Worm (Caenorhabditis elegans) whole organism, L4 larva: ENCODE measurements around the gene F22H10.1.

Experiments used
- R02D3.7 ChIP-seq: fragments of 150-350 bp; sonication (generic microtip); optimal IDR thresholded peaks from 3 replicates; lab custom pipeline; 2014; ENCODE audit warnings: missing biosample characterization, missing genetic modification characterization
- ceh-32 ChIP-seq: sonication (generic microtip); optimal IDR thresholded peaks from 2 replicates; lab custom pipeline; 2016; ENCODE audit warnings: mild to moderate bottlenecking, missing genetic modification characterization, missing compliant biosample characterization; ENCODE audit not compliant: poor library complexity
- lsy-2 ChIP-seq, 2 experiments: fragments of 150-350 bp in 1 of 2; sonication (generic microtip) in 1 of 2; optimal IDR thresholded peaks; 2 replicates each; lab custom pipeline; 2014 to 2017; ENCODE audit warnings: missing biosample characterization in 2 of 2, missing genetic modification characterization in 2 of 2
- nhr-11 ChIP-seq: fragments of 150-350 bp; optimal IDR thresholded peaks from 2 replicates; lab custom pipeline; 2014; ENCODE audit warnings: missing biosample characterization, missing genetic modification characterization
- nhr-237 ChIP-seq: sonication (generic microtip); optimal IDR thresholded peaks from 2 replicates; lab custom pipeline; 2017; ENCODE audit warnings: missing biosample characterization, missing genetic modification characterization
- nhr-25 ChIP-seq: sonication (generic microtip); optimal IDR thresholded peaks from 2 replicates; lab custom pipeline; 2017; ENCODE audit warnings: missing genetic modification characterization, mild to moderate bottlenecking, missing compliant biosample characterization, antibody characterized with exemption, moderate library complexity, borderline replicate concordance; ENCODE audit not compliant: insufficient read depth
- skn-1 ChIP-seq: fragments of 150-350 bp; optimal IDR thresholded peaks from 2 replicates; lab custom pipeline; 2014; ENCODE audit warnings: missing biosample characterization, missing genetic modification characterization
- zag-1 ChIP-seq: fragments of 150-350 bp; optimal IDR thresholded peaks from 2 replicates; lab custom pipeline; 2014; ENCODE audit warnings: missing biosample characterization, missing genetic modification characterization
- zip-11 ChIP-seq: fragments of 200-800 bp; sonication (Bioruptor generic); IDR thresholded peaks from 2 replicates; pipeline ENCODE4 v1.3.6; 2022; ENCODE audit warnings: missing genetic modification characterization, missing compliant biosample characterization

DNA sequence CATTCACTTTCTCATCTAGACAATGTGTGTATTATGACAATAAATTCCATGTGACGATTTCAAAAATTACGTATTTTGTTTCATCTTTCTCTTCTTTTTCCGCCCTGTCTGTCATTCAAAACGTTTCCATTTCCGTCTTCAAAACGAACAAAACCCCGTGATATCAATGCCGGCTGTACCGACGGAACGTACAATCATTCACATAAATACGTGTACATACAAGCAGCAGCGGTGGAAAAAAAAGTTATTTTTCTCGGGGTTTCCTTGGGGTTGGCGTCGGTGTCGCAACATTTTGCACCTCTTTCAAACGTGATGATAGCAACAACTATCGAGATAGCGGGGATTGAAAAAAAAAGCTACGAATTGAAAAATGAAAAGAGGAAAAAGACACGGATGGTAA is 22.7 kb downstream of the F22H10.1 start:
- TF ChIP-seq nhr-237 (tag; lab: Kevin White, UChicago) = no peak
- no peak for TF ChIP-seq nhr-25 (tag; lab: Kevin White, UChicago)
- TF ChIP-seq lsy-2 (tag; optimal IDR thresholded peaks at IDR 0.05; lab: Kevin White, UChicago) = no peak
- TF ChIP-seq ceh-32 (tag; lab: Kevin White, UChicago) = no peak
- no peak for TF ChIP-seq zag-1 (tag; lab: Kevin White, UChicago)
- TF ChIP-seq skn-1 (tag; lab: Kevin White, UChicago) = no peak
- no peak for TF ChIP-seq nhr-11
- no peak for TF ChIP-seq zip-11
- TF ChIP-seq R02D3.7 (tag; lab: Kevin White, UChicago) = no peak
